Fruit fly (Drosophila melanogaster): Measurements from ENCODE around the gene Akap200.
A peak's percentile ranks its signal among the peaks of the same experiment; 100 is the strongest.

DNA sequence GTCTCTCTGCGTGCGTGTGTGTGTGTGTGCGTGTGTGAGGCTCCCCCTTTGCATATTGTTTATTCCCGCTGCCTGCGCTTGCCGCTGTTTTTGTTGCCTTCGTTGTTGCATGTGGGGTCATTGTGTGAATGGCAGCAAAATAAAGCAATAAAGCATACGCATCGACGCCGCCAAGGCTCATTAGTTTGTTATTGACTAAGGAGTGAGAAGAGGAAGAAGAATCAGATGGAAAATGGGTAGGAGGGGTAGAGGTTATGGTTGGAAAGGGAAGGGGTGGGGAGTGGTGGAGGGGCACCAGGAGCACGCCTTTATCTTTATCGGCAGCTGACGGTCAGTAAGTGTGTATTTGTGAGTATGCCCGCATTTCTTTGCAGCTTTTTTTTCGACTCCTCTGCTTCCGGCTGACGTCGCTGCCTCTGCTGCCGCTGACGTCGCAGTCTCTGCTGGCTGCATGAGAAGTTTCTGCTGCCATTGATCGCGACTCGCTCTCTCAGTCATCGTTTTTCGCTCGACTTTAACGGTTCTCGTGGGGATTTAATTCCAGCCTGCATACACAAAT, 4.0 kb downstream of the Akap200 start:
- TF ChIP-seq Blimp-1 (GFP tag; optimal IDR thresholded peaks at IDR 0.05) (no peak), CG3919 (GFP tag; optimal IDR thresholded peaks at IDR 0.05) (no peak), topi (GFP tag; optimal IDR thresholded peaks at IDR 0.05) (no peak), CG6792 (GFP tag; optimal IDR thresholded peaks at IDR 0.05) (no peak), CG32006 (GFP tag; optimal IDR thresholded peaks at IDR 0.05) (no peak), CG6808 (GFP tag; optimal IDR thresholded peaks at IDR 0.05) (peak; percentile 69), spab (GFP tag; optimal IDR thresholded peaks at IDR 0.05) (no peak), fd85E (GFP tag; optimal IDR thresholded peaks at IDR 0.05) (no peak), Eip93F (GFP tag; optimal IDR thresholded peaks at IDR 0.05) (no peak), Eip78C (GFP tag) (peak; percentile 75), fd59A (GFP tag; optimal IDR thresholded peaks at IDR 0.05) (no peak), salr (GFP tag; optimal IDR thresholded peaks at IDR 0.05) (no peak), OdsH (GFP tag; optimal IDR thresholded peaks at IDR 0.05) (no peak)

Data from whole organism, prepupa.